Worm (Caenorhabditis elegans) whole organism, mixed stage, embryonic: Measurements from ENCODE around the gene srx-10.

Experiments
- ceh-83 ChIP-seq: fragments of 200-800 bp; sonication (Bioruptor generic); optimal IDR thresholded peaks from 2 replicates; lab custom pipeline; 2018; ENCODE audit warnings: mild to moderate bottlenecking, missing genetic modification characterization, missing compliant biosample characterization
- cnd-1 ChIP-seq: fragments of 200-800 bp; sonication (Bioruptor generic); optimal IDR thresholded peaks from 2 replicates; lab custom pipeline; 2018; ENCODE audit warnings: mild to moderate bottlenecking, missing genetic modification characterization, missing compliant biosample characterization
- elt-3 ChIP-seq: fragments of 150-350 bp; optimal IDR thresholded peaks from 2 replicates; lab custom pipeline; 2014; ENCODE audit warnings: missing biosample characterization, missing genetic modification characterization
- ham-2 ChIP-seq: fragments of 200-800 bp; sonication (Bioruptor generic); optimal IDR thresholded peaks from 2 replicates; lab custom pipeline; 2018; ENCODE audit warnings: mild to moderate bottlenecking, missing genetic modification characterization, missing compliant biosample characterization
- hlh-1 ChIP-seq: fragments of 150-350 bp; optimal IDR thresholded peaks from 2 replicates; lab custom pipeline; 2014; ENCODE audit warnings: missing biosample characterization, missing genetic modification reagents, missing genetic modification characterization
- lin-13 ChIP-seq: fragments of 150-350 bp; optimal IDR thresholded peaks from 2 replicates; lab custom pipeline; 2014; ENCODE audit warnings: missing biosample characterization, missing genetic modification characterization
- mab-5 ChIP-seq: fragments of 150-350 bp; optimal IDR thresholded peaks from 2 replicates; lab custom pipeline; 2014; ENCODE audit warnings: missing biosample characterization, missing genetic modification characterization
- nhr-12 ChIP-seq: fragments of 150-350 bp; optimal IDR thresholded peaks from 2 replicates; lab custom pipeline; 2014; ENCODE audit warnings: missing biosample characterization, missing genetic modification characterization
- nhr-237 ChIP-seq: fragments of 150-350 bp; optimal IDR thresholded peaks from 2 replicates; lab custom pipeline; 2014; ENCODE audit warnings: missing biosample characterization, missing genetic modification characterization
- pha-4 ChIP-seq: fragments of 150-350 bp; optimal IDR thresholded peaks from 2 replicates; lab custom pipeline; 2018; ENCODE audit warnings: missing biosample characterization, missing genetic modification reagents, missing genetic modification characterization
- snpc-4 ChIP-seq: fragments of 150-350 bp; optimal IDR thresholded peaks from 2 replicates; lab custom pipeline; 2014; ENCODE audit warnings: missing biosample characterization, missing genetic modification characterization
- unc-39 ChIP-seq: fragments of 150-350 bp; optimal IDR thresholded peaks from 2 replicates; lab custom pipeline; 2014; ENCODE audit warnings: missing biosample characterization, missing genetic modification characterization
- unc-62 ChIP-seq: fragments of 150-350 bp; optimal IDR thresholded peaks from 2 replicates; lab custom pipeline; 2014; ENCODE audit warnings: missing biosample characterization, missing genetic modification reagents, missing genetic modification characterization

ce11 chrV:13957691-13958090 lies 11.4 kb upstream of the srx-10 start:
- TF ChIP-seq cnd-1 (tag; lab: Kevin White, UChicago) (no peak), ham-2 (no peak), unc-39 (tag; lab: Kevin White, UChicago) (no peak), unc-62 (GFP tag; lab: Kevin White, UChicago) (no peak), pha-4 (tag; lab: Kevin White, UChicago) (no peak), ceh-83 (GFP tag; lab: Kevin White, UChicago) (no peak), lin-13 (tag; lab: Kevin White, UChicago) (no peak), hlh-1 (tag; lab: Kevin White, UChicago) (no peak), nhr-237 (tag; lab: Kevin White, UChicago) (no peak), mab-5 (no peak), nhr-12 (tag; lab: Kevin White, UChicago) (no peak), snpc-4 (tag; lab: Kevin White, UChicago) (no peak), elt-3 (no peak)
